Worm (Caenorhabditis elegans): ENCODE measurements around the gene B0244.10.

The B0244.10 gene

ce11 chrIII:5711881-5712643 lies 22.9 kb upstream of the B0244.10 start:
- TF ChIP-seq unc-62 (GFP tag; optimal IDR thresholded peaks at IDR 0.05) = no peak

ce11 chrIII:5714230-5714983 lies 20.6 kb upstream of the B0244.10 start, which contains the start of gene arf-1:
Gene arf-1, plus strand, starts transcription at chrIII:5714886.
- TF ChIP-seq unc-62 (GFP tag; optimal IDR thresholded peaks at IDR 0.05) = no peak

ce11 chrIII:5714984-5715454 lies 19.9 kb upstream of the B0244.10 start:
- no peak for TF ChIP-seq unc-62 (GFP tag; optimal IDR thresholded peaks at IDR 0.05)

ce11 chrIII:5715467-5715866 lies 19.5 kb upstream of the B0244.10 start:
- TF ChIP-seq unc-62 (GFP tag; optimal IDR thresholded peaks at IDR 0.05) = no peak

- TF ChIP-seq unc-62 (GFP tag; optimal IDR thresholded peaks at IDR 0.05) = no peak
Observed at ce11 chrIII:5717173-5717748, 17.7 kb upstream of the B0244.10 start.

- TF ChIP-seq unc-62 (GFP tag; optimal IDR thresholded peaks at IDR 0.05) = no peak
Observed at ce11 chrIII:5718385-5718784, 16.6 kb upstream of the B0244.10 start.

- no peak for TF ChIP-seq unc-62 (GFP tag; optimal IDR thresholded peaks at IDR 0.05)
Observed at ce11 chrIII:5719105-5719831, 15.7 kb upstream of the B0244.10 start.

DNA sequence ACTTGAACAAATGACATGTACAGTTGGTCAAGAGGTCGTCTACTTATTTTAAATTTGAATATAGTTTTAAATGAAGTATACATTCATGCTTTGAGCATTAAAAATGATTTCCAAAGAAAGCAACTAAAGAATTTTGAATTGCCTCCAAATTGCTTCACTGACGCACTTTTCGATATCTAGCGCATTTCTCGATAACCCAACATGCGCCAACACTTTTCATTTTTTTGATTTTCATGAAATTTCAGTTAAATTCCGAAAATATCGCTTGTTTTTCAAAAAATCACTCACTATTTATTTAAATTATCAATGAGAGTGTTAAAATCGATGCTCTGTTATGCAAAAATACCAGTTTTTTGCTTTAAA lies 15.1 kb upstream of the B0244.10 start:
- no peak for TF ChIP-seq unc-62 (GFP tag; optimal IDR thresholded peaks at IDR 0.05)

DNA sequence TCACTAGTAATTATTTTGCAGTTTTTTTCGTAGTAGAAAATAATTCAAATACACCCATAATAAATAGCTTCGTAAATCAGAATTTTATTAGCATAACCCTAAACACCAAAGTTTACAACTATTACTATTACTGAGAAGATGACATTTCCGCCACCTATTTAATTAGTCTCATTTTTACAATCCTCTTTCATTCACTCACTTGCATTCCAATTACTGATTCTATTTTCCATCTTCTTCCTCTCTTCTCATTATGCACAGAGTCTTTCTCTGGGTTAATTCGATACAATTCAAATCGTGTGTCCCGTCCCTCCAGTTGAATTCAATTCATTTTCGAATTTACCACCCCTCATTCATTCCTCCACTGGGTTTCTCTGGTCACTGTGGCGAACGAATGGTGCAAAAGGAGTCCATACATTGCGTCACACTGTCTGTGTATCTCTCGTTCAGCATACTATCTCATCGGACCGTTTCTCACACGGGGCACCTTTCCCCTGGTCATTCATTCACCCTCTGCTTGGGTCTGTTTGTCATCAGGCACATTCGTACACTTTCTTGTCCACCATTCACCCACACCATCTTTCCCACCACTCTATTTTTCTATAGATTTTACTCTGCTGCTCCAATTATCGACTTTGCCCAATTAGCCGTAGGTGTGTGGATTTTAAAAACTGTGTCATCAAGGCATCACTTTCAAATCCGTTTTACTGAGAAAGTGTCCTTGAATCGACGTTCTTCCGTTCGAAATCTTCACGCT lies 14.5 kb upstream of the B0244.10 start:
- no peak for TF ChIP-seq unc-62 (GFP tag; optimal IDR thresholded peaks at IDR 0.05)

DNA sequence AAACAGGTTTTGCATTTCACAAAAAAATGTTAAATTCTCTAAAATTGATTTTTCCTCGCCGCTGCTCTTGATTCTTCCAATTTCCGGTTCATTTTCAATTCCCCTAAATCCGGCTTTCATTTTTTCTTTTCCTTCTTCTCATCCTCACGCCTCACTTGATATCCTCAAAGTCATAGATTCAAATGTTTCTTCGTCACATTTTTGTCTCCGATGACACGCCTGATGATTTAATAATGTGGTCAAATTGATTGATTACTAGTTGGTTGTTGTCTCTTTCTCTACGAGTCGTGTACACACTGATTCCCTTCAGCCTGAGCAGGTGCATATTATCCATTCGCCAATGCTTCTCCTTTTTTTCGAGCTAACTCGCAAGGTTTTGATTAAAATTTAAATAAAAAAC lies 13.5 kb upstream of the B0244.10 start:
- no peak for TF ChIP-seq unc-62 (GFP tag; optimal IDR thresholded peaks at IDR 0.05)

DNA sequence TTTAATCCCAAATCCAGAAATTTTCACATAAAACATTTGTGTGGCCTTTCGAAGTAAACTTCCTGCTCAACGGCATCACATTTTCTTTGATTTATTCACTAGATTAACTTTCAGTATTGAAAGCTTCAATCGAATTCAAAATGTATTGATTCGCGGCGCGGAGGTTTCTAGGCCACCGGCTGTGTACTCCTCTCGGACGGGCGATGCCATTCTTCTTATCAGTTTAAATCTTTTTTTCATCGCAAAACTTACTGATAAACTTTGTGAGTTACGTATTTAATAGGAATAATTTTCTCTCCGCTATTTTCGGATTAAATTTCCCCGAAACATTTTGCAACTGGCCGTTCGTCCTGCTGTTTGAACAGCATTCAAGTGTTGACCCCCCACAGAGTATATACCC lies 13.1 kb upstream of the B0244.10 start:
- no peak for TF ChIP-seq unc-62 (GFP tag; optimal IDR thresholded peaks at IDR 0.05)

ce11 chrIII:5722550-5722949 lies 12.4 kb upstream of the B0244.10 start, which contains the start of gene wrm-1:
Gene wrm-1, plus strand, starts transcription at chrIII:5722850.
- no peak for TF ChIP-seq unc-62 (GFP tag; optimal IDR thresholded peaks at IDR 0.05)

ce11 chrIII:5727827-5728226 lies 7.1 kb upstream of the B0244.10 start, which contains the start of gene egg-1:
Gene egg-1, plus strand, starts transcription at chrIII:5728180.
- TF ChIP-seq unc-62 (GFP tag; optimal IDR thresholded peaks at IDR 0.05) = no peak

- TF ChIP-seq unc-62 (GFP tag; optimal IDR thresholded peaks at IDR 0.05) = no peak
Observed at ce11 chrIII:5729367-5729766, 5.6 kb upstream of the B0244.10 start.

DNA sequence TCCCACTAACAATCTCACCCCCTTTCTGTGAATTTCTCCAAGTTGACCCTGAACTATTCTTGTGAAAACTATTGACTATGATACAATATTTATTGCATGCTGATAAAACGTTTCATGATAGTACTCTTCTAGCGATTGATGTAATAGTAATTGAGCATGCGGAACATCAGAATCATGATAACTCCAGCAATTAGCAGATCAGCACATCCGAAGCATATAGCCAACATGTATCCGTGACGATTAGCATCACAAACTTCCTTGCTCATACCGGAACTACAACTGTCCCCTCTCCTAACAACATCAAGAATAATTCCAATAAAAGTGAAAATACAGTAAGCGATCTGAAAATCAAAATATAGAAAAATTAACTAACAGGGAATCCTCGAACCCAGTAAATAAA lies 4.9 kb upstream of the B0244.10 start:
- no peak for TF ChIP-seq unc-62 (GFP tag; optimal IDR thresholded peaks at IDR 0.05)
